Fruit fly (Drosophila melanogaster) whole organism, embryonic: Measurements from ENCODE around the gene Nepl7.

ENCODE experiments used
- CG1024 ChIP-seq: fragments of 200-800 bp; sonication (Bioruptor generic); IDR thresholded peaks from 2 replicates; pipeline ENCODE4 v1.3.6; 2022; ENCODE audit warnings: missing biosample characterization, missing genetic modification characterization
- CG10431 ChIP-seq: fragments of 200-800 bp; sonication (Bioruptor generic); optimal IDR thresholded peaks from 3 replicates; lab custom pipeline; 2018; ENCODE audit warnings: missing biosample characterization, mild to moderate bottlenecking, missing genetic modification characterization
- CG12659 ChIP-seq: fragments of 200-800 bp; sonication (Bioruptor generic); optimal IDR thresholded peaks from 3 replicates; lab custom pipeline; 2017; ENCODE audit warnings: mild to moderate bottlenecking, missing biosample characterization, missing genetic modification reagents, missing genetic modification characterization
- CG1529 ChIP-seq: fragments of 200-800 bp; sonication (Bioruptor generic); optimal IDR thresholded peaks from 3 replicates; lab custom pipeline; 2018; ENCODE audit warnings: missing biosample characterization, missing genetic modification characterization
- CG15479 ChIP-seq: fragments of 200-800 bp; sonication (Bioruptor generic); optimal IDR thresholded peaks from 3 replicates; lab custom pipeline; 2019; ENCODE audit warnings: missing biosample characterization, mild to moderate bottlenecking, missing genetic modification characterization, moderate library complexity
- CG16813 ChIP-seq: fragments of 200-800 bp; sonication (Bioruptor generic); IDR thresholded peaks from 3 replicates; pipeline ENCODE4 v1.3.6; 2022; ENCODE audit warnings: missing biosample characterization, missing genetic modification characterization; ENCODE audit not compliant: partially characterized antibody
- CG16815 ChIP-seq: fragments of 200-800 bp; sonication (Bioruptor generic); optimal IDR thresholded peaks from 3 replicates; lab custom pipeline; 2017; ENCODE audit warnings: missing biosample characterization, mild to moderate bottlenecking, missing genetic modification characterization
- CG17385 ChIP-seq: fragments of 200-800 bp; sonication (Bioruptor generic); optimal IDR thresholded peaks from 3 replicates; lab custom pipeline; 2018; ENCODE audit warnings: missing biosample characterization, mild to moderate bottlenecking, missing genetic modification characterization
- CG18619 ChIP-seq: fragments of 200-800 bp; sonication (Bioruptor generic); optimal IDR thresholded peaks from 3 replicates; lab custom pipeline; 2017; ENCODE audit warnings: missing biosample characterization, mild to moderate bottlenecking, missing genetic modification characterization
- CG2199 ChIP-seq: fragments of 200-800 bp; sonication (Bioruptor generic); IDR thresholded peaks from 3 replicates; pipeline ENCODE4 v1.3.6; 2022; ENCODE audit warnings: missing biosample characterization, missing genetic modification characterization
- CG32767 ChIP-seq: fragments of 200-800 bp; sonication (Bioruptor generic); IDR thresholded peaks from 2 replicates; pipeline ENCODE4 v1.3.6; 2022; ENCODE audit warnings: missing biosample characterization, missing genetic modification characterization
- CG4282 ChIP-seq: fragments of 200-800 bp; sonication (Bioruptor generic); optimal IDR thresholded peaks from 2 replicates; lab custom pipeline; 2016; ENCODE audit warnings: missing biosample characterization, missing genetic modification characterization
- CG4707 ChIP-seq: fragments of 200-800 bp; sonication (Bioruptor generic); optimal IDR thresholded peaks from 2 replicates; lab custom pipeline; 2018; ENCODE audit warnings: missing biosample characterization, mild to moderate bottlenecking, missing genetic modification characterization, moderate library complexity
- CG5245 ChIP-seq: fragments of 200-800 bp; sonication (Bioruptor generic); optimal IDR thresholded peaks from 3 replicates; lab custom pipeline; 2016; ENCODE audit warnings: missing biosample characterization, missing genetic modification characterization
- CG8359 ChIP-seq: fragments of 200-800 bp; sonication (Bioruptor generic); optimal IDR thresholded peaks from 2 replicates; lab custom pipeline; 2017; ENCODE audit warnings: missing biosample characterization, mild to moderate bottlenecking, missing genetic modification characterization, borderline replicate concordance
- CG9932 ChIP-seq: fragments of 200-800 bp; sonication (Bioruptor generic); IDR thresholded peaks from 2 replicates; pipeline ENCODE4 v1.3.6; 2022; ENCODE audit warnings: missing biosample characterization, missing genetic modification characterization
- D ChIP-seq, 2 experiments: fragments of 200-800 bp in 1 of 2; fragments of >200 bp in 1 of 2; sonication (Bioruptor generic) in 1 of 2; optimal IDR thresholded peaks; 2 replicates in 1 of 2; 3 replicates in 1 of 2; lab custom pipeline; 2017; ENCODE audit warnings: mild to moderate bottlenecking in 1 of 2, missing biosample characterization in 1 of 2, missing genetic modification characterization in 1 of 2, missing genetic modification reagents in 1 of 2
- Dref ChIP-seq: fragments of 200-800 bp; sonication (Bioruptor generic); IDR thresholded peaks from 2 replicates; pipeline ENCODE4 v1.3.6; 2022; ENCODE audit warnings: missing biosample characterization, missing genetic modification characterization
- HLH3B ChIP-seq: fragments of 200-800 bp; sonication (Bioruptor generic); IDR thresholded peaks from 2 replicates; pipeline ENCODE4 v1.3.6; 2022; ENCODE audit warnings: missing biosample characterization, missing genetic modification characterization
- Hand ChIP-seq: fragments of 200-800 bp; sonication (Bioruptor generic); optimal IDR thresholded peaks from 2 replicates; lab custom pipeline; 2017; ENCODE audit warnings: mild to moderate bottlenecking, missing biosample characterization, missing genetic modification reagents, missing genetic modification characterization
- HmgD ChIP-seq: fragments of 200-800 bp; sonication (Bioruptor generic); optimal IDR thresholded peaks from 3 replicates; lab custom pipeline; 2016; ENCODE audit warnings: missing biosample characterization, missing genetic modification characterization
- HmgZ ChIP-seq: fragments of 200-800 bp; sonication (Bioruptor generic); optimal IDR thresholded peaks from 2 replicates; lab custom pipeline; 2018; ENCODE audit warnings: missing biosample characterization, mild to moderate bottlenecking, missing genetic modification characterization
- Hr78 ChIP-seq, 2 experiments: fragments of 200-800 bp in 1 of 2; fragments of >200 bp in 1 of 2; sonication (Bioruptor generic) in 1 of 2; optimal IDR thresholded peaks; 2 replicates each; lab custom pipeline; 2017 to 2019; ENCODE audit warnings: missing biosample characterization in 2 of 2, missing genetic modification characterization in 2 of 2, mild to moderate bottlenecking in 1 of 2, moderate library complexity in 1 of 2
- Med ChIP-seq: fragments of 200-800 bp; sonication (Bioruptor generic); peaks from one replicate; lab custom pipeline; 2016; ENCODE audit warnings: missing biosample characterization, missing genetic modification characterization, mild to moderate bottlenecking, inconsistent platforms, moderate library complexity
- NFAT ChIP-seq: fragments of 200-800 bp; sonication (Bioruptor generic); IDR thresholded peaks from 2 replicates; pipeline ENCODE4 v1.3.6; 2022; ENCODE audit warnings: missing biosample characterization, missing genetic modification characterization
- PHDP ChIP-seq: fragments of 200-800 bp; sonication (Bioruptor generic); optimal IDR thresholded peaks from 3 replicates; lab custom pipeline; 2018; ENCODE audit warnings: missing biosample characterization, mild to moderate bottlenecking, missing genetic modification characterization, moderate library complexity
- Rfx ChIP-seq: fragments of 200-800 bp; sonication (Bioruptor generic); IDR thresholded peaks from 2 replicates; pipeline ENCODE4 v1.3.6; 2022; ENCODE audit warnings: missing biosample characterization, missing genetic modification characterization
- amos ChIP-seq: fragments of 200-800 bp; sonication (Bioruptor generic); IDR thresholded peaks from 2 replicates; pipeline ENCODE4 v1.3.6; 2022; ENCODE audit warnings: missing biosample characterization, missing genetic modification characterization; ENCODE audit not compliant: partially characterized antibody
- ase ChIP-seq: fragments of 200-800 bp; sonication (Bioruptor generic); IDR thresholded peaks from 3 replicates; pipeline ENCODE4 v1.3.6; 2022; ENCODE audit warnings: missing biosample characterization, missing genetic modification characterization
- bcd ChIP-seq: fragments of 200-800 bp; sonication (Bioruptor generic); optimal IDR thresholded peaks from 2 replicates; lab custom pipeline; 2017; ENCODE audit warnings: missing biosample characterization, mild to moderate bottlenecking, missing genetic modification characterization
- bowl ChIP-seq: fragments of 200-800 bp; sonication (Bioruptor generic); IDR thresholded peaks from 2 replicates; pipeline ENCODE4 v1.3.6; 2022; ENCODE audit warnings: missing biosample characterization, missing genetic modification characterization
- cad ChIP-seq: fragments of >200 bp; optimal IDR thresholded peaks from 2 replicates; lab custom pipeline; 2017; ENCODE audit warnings: missing biosample characterization, missing genetic modification characterization
- corto ChIP-seq: fragments of 200-800 bp; sonication (Bioruptor generic); optimal IDR thresholded peaks from 2 replicates; lab custom pipeline; 2016; ENCODE audit warnings: missing biosample characterization, mild to moderate bottlenecking, missing genetic modification characterization, moderate library complexity
- cwo ChIP-seq: fragments of 200-800 bp; sonication (Bioruptor generic); optimal IDR thresholded peaks from 3 replicates; lab custom pipeline; 2017; ENCODE audit warnings: missing biosample characterization, missing genetic modification characterization, mild to moderate bottlenecking, moderate library complexity, missing genetic modification reagents
- dmrt99B ChIP-seq: fragments of 200-800 bp; sonication (Bioruptor generic); optimal IDR thresholded peaks from 2 replicates; lab custom pipeline; 2018; ENCODE audit warnings: missing biosample characterization, mild to moderate bottlenecking, missing genetic modification characterization, moderate library complexity
- dysf ChIP-seq: fragments of 200-800 bp; sonication (Bioruptor generic); IDR thresholded peaks from 3 replicates; pipeline ENCODE4 v1.3.6; 2022; ENCODE audit warnings: missing biosample characterization, missing genetic modification characterization
- ems ChIP-seq: fragments of 200-800 bp; sonication (Bioruptor generic); optimal IDR thresholded peaks from 3 replicates; lab custom pipeline; 2016; ENCODE audit warnings: missing biosample characterization, missing genetic modification characterization
- fd102C ChIP-seq: fragments of 200-800 bp; sonication (Bioruptor generic); optimal IDR thresholded peaks from 2 replicates; lab custom pipeline; 2018; ENCODE audit warnings: missing biosample characterization, mild to moderate bottlenecking, missing genetic modification characterization, moderate library complexity
- gem ChIP-seq: fragments of 200-800 bp; sonication (Bioruptor generic); optimal IDR thresholded peaks from 2 replicates; lab custom pipeline; 2019; ENCODE audit warnings: missing biosample characterization, mild to moderate bottlenecking, missing genetic modification characterization, moderate library complexity
- knrl ChIP-seq: fragments of 200-800 bp; sonication (Bioruptor generic); IDR thresholded peaks from 3 replicates; pipeline ENCODE4 v1.3.6; 2022; ENCODE audit warnings: missing biosample characterization, missing genetic modification characterization; ENCODE audit not compliant: partially characterized antibody
- onecut ChIP-seq: fragments of 200-800 bp; sonication (Bioruptor generic); IDR thresholded peaks from 2 replicates; pipeline ENCODE4 v1.3.6; 2022; ENCODE audit warnings: missing biosample characterization, missing genetic modification characterization
- otp ChIP-seq: fragments of 200-800 bp; sonication (Bioruptor generic); IDR thresholded peaks from 3 replicates; pipeline ENCODE4, ENCODE4 v1.3.6; 2022; ENCODE audit warnings: missing biosample characterization, missing genetic modification characterization
- pan ChIP-seq, 4 experiments: fragments of >200 bp in 3 of 4; fragments of 200-800 bp in 1 of 4; sonication (Bioruptor generic) in 1 of 4; optimal IDR thresholded peaks in 3 of 4; IDR thresholded peaks in 1 of 4; 2 replicates each; pipeline versions ENCODE4 v1.3.6 to Lab custom; 2017 to 2022; ENCODE audit warnings: missing biosample characterization in 2 of 4, missing genetic modification characterization in 2 of 4, mixed read lengths in 1 of 4
- sima ChIP-seq: fragments of 200-800 bp; sonication (Bioruptor generic); optimal IDR thresholded peaks from 2 replicates; lab custom pipeline; 2016; ENCODE audit warnings: missing biosample characterization, missing genetic modification characterization
- slou ChIP-seq: fragments of 200-800 bp; sonication (Bioruptor generic); optimal IDR thresholded peaks from 3 replicates; lab custom pipeline; 2016; ENCODE audit warnings: missing biosample characterization, missing genetic modification characterization
- tgo ChIP-seq: fragments of 200-800 bp; sonication (Bioruptor generic); IDR thresholded peaks from 3 replicates; pipeline ENCODE4 v1.3.6; 2022; ENCODE audit warnings: missing biosample characterization, missing genetic modification characterization
- tio ChIP-seq: fragments of 200-800 bp; sonication (Bioruptor generic); optimal IDR thresholded peaks from 2 replicates; lab custom pipeline; 2017; ENCODE audit warnings: missing biosample characterization, missing genetic modification characterization, inconsistent platforms
- zen2 ChIP-seq: fragments of 200-800 bp; sonication (Bioruptor generic); IDR thresholded peaks from 3 replicates; pipeline ENCODE4 v1.3.6; 2022; ENCODE audit warnings: missing biosample characterization, missing genetic modification characterization; ENCODE audit not compliant: partially characterized antibody
- zfh1 ChIP-seq: fragments of 200-800 bp; sonication (Bioruptor generic); IDR thresholded peaks from 3 replicates; pipeline ENCODE4 v1.3.6; 2022; ENCODE audit warnings: missing biosample characterization, missing genetic modification characterization

The Nepl7 gene

DNA sequence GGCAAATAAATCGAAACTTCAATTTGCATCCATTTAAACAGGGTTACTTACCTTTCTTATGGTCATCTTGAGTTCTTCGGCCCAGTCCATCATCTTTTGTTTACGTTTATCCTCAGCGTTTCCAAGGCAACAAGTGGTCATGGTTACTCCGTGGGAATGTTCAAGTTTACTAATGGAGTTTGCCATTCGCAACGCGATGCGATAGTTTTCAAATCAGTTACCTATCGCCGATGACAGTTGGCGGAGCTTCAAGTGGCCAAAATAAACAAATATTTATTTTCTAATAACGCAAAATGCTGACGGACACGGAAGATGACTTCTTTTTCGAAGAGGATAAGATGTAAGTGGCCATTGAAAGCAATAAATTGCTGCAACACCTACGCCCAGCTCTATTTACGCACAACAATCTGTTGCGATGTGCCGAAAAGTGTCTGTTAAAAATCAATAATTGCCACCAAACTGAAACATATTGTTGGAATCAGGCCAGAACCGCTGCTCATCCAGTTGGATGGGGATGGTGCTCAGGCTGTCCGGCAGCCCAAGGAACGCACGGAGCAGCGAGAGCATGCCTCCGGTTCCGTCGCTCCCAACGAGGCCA is 25.4 kb upstream of the Nepl7 start, which contains the start of the genes IFT43 and PICK1 (continued):
- TF ChIP-seq sima (GFP tag; lab: Kevin White, UChicago) = no peak
- no peak for TF ChIP-seq corto (GFP tag; lab: Kevin White, UChicago)
- no peak for TF ChIP-seq fd102C (GFP tag; lab: Kevin White, UChicago)
- no peak for TF ChIP-seq CG4707
- peak; percentile 88 for TF ChIP-seq amos (GFP tag; lab: Robert Waterston, UW)
- no peak for TF ChIP-seq pan (optimal IDR thresholded peaks at IDR 0.05; lab: Kevin White, UChicago)
- TF ChIP-seq pan (GFP tag; optimal IDR thresholded peaks at IDR 0.05 in 1 of 2, IDR thresholded peaks at IDR 0.05 in 1 of 2) = no peak
- peak; percentile 98 for TF ChIP-seq onecut (GFP tag; lab: Robert Waterston, UW)
- TF ChIP-seq CG12659 = peak; percentile 37
- TF ChIP-seq cad = no peak
- TF ChIP-seq bcd (GFP tag; lab: Kevin White, UChicago) = no peak
- no peak for TF ChIP-seq Hr78 (GFP tag; optimal IDR thresholded peaks at IDR 0.05; lab: Kevin White, UChicago)
- TF ChIP-seq CG32767 (GFP tag; lab: Robert Waterston, UW) = no peak
- no peak for TF ChIP-seq Hand
- TF ChIP-seq slou (GFP tag; lab: Kevin White, UChicago) = no peak
- TF ChIP-seq CG18619 (GFP tag; lab: Kevin White, UChicago) = no peak
- TF ChIP-seq CG2199 (GFP tag; lab: Robert Waterston, UW) = no peak
- peak; percentile 72 for TF ChIP-seq CG16813 (GFP tag; lab: Robert Waterston, UW)
- TF ChIP-seq knrl = peak; percentile 78
- TF ChIP-seq D (optimal IDR thresholded peaks at IDR 0.05; lab: Kevin White, UChicago) = no peak
- TF ChIP-seq D (GFP tag; optimal IDR thresholded peaks at IDR 0.05; lab: Kevin White, UChicago) = no peak
- TF ChIP-seq tio (GFP tag; lab: Kevin White, UChicago) = no peak
- TF ChIP-seq HmgD (GFP tag; lab: Kevin White, UChicago) = no peak
- no peak for TF ChIP-seq CG17385 (GFP tag; lab: Kevin White, UChicago)
- TF ChIP-seq HmgZ (tag; lab: Kevin White, UChicago) = peak; percentile 19
- no peak for TF ChIP-seq otp
- TF ChIP-seq PHDP = no peak
- no peak for TF ChIP-seq dmrt99B (tag; lab: Kevin White, UChicago)
- no peak for TF ChIP-seq CG10431 (GFP tag; lab: Kevin White, UChicago)
- peak; percentile 52 for TF ChIP-seq Dref (GFP tag; lab: Robert Waterston, UW)
- peak; percentile 61 for TF ChIP-seq Med (GFP tag; lab: Kevin White, UChicago)
- no peak for TF ChIP-seq CG5245 (GFP tag; lab: Kevin White, UChicago)
- 0 out of 3 replicates have a peak, but pooled peaks have one; percentile 11 for TF ChIP-seq zfh1 (GFP tag; lab: Robert Waterston, UW)
- TF ChIP-seq tgo (GFP tag; lab: Robert Waterston, UW) = no peak
- peak; percentile 89 for TF ChIP-seq Rfx (GFP tag; lab: Robert Waterston, UW)
- peak; percentile 78 for TF ChIP-seq zen2 (GFP tag; lab: Robert Waterston, UW)
- no peak for TF ChIP-seq dysf (GFP tag; lab: Robert Waterston, UW)
- TF ChIP-seq CG15479 (GFP tag; lab: Kevin White, UChicago) = no peak
- TF ChIP-seq bowl = no peak
- TF ChIP-seq NFAT = no peak
- no peak for TF ChIP-seq cwo (GFP tag; lab: Kevin White, UChicago)
- TF ChIP-seq ems (GFP tag; lab: Kevin White, UChicago) = no peak
- no peak for TF ChIP-seq CG16815
- TF ChIP-seq CG9932 (GFP tag; lab: Robert Waterston, UW) = no peak
- TF ChIP-seq HLH3B = no peak
- no peak for TF ChIP-seq ase (GFP tag; lab: Robert Waterston, UW)
- no peak for TF ChIP-seq CG4282 (GFP tag; lab: Kevin White, UChicago)
- TF ChIP-seq gem (tag; lab: Kevin White, UChicago) = no peak
- no peak for TF ChIP-seq CG8359 (GFP tag; lab: Kevin White, UChicago)
- TF ChIP-seq CG1529 = no peak
- no peak for TF ChIP-seq CG1024 (GFP tag; lab: Robert Waterston, UW)
